Fruit fly (Drosophila melanogaster): ENCODE measurements around the gene Atxn7.
A peak's percentile ranks its signal among the peaks of the same experiment; 100 is the strongest.

Gene Atxn7

DNA sequence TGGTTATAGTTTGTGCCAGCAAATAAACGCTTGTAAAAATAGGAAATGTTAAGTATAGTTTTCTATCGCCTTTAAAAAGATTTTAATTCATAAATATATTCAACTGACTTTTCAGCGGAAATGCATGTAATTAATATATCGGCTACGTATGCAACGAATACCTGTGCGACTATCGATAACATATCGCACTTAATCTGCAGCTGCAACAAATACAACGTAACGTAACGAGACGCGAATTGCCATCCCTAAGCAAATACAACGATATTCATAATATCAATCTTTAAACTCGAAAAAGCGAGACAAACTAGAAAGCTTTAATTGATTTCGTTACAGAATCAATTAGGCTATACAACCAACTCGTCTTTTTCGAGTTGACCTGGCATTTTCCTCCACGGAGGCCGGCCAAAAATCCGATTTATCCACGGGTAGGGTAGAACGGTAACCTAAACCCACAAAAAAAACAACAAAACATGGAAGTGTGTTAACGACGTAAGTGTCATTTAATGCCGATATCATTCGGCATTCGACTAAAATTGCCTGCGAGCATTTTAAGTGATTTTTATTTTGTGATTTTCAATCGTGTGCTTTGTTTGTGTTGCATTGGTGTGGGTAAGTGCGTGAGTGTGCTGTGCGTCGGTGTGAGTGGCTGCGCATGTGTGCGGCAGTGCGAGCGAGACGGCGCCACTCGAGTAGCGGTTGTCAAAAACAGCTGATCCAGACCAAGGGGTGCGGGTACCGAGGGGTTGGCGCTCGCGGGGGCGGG lies at the start of gene Atxn7 (continued):
- TF ChIP-seq sna (GFP tag; IDR thresholded peaks at IDR 0.05; ENCODE audit: partially characterized antibody), result peak; percentile 82
- peak; percentile 84 for TF ChIP-seq CG18619 (GFP tag; optimal IDR thresholded peaks at IDR 0.05)
- TF ChIP-seq CG11085 (GFP tag; IDR thresholded peaks at IDR 0.05), result no peak
- peak; percentile 59; the same call in 1 of the 2 replicates for TF ChIP-seq HLH3B (GFP tag; IDR thresholded peaks at IDR 0.05)
- TF ChIP-seq BtbVII (GFP tag; optimal IDR thresholded peaks at IDR 0.05), result peak; percentile 33
- no peak for TF ChIP-seq fu2 (GFP tag; optimal IDR thresholded peaks at IDR 0.05)
- TF ChIP-seq slou (GFP tag; optimal IDR thresholded peaks at IDR 0.05), result no peak
- TF ChIP-seq CG17612 (GFP tag; IDR thresholded peaks at IDR 0.05), result no peak; the same call in 1 of the 2 replicates
- no peak for TF ChIP-seq fru (optimal IDR thresholded peaks at IDR 0.05)
- peak; percentile 46 for TF ChIP-seq ems (GFP tag; optimal IDR thresholded peaks at IDR 0.05)
- TF ChIP-seq kah (GFP tag; optimal IDR thresholded peaks at IDR 0.05), result peak; percentile 90
- peak; percentile 40 for TF ChIP-seq Sox102F (GFP tag; optimal IDR thresholded peaks at IDR 0.05)
- peak; percentile 74 for TF ChIP-seq Hmr (GFP tag; optimal IDR thresholded peaks at IDR 0.05)
- TF ChIP-seq CG31365 (tag; optimal IDR thresholded peaks at IDR 0.05), result no peak
- TF ChIP-seq CG14441 (GFP tag; IDR thresholded peaks at IDR 0.05), result peak; percentile 63
- TF ChIP-seq sens-2 (GFP tag; IDR thresholded peaks at IDR 0.05), result peak; percentile 50; the same call in 1 of the 2 replicates
- peak; percentile 74 for TF ChIP-seq CG13624 (GFP tag; optimal IDR thresholded peaks at IDR 0.05)
- peak; percentile 42 for TF ChIP-seq Nf-YC (tag; optimal IDR thresholded peaks at IDR 0.05)
- peak; percentile 36; the same call in 1 of the 2 replicates for TF ChIP-seq CG3847 (GFP tag; IDR thresholded peaks at IDR 0.05)
- TF ChIP-seq CG3065 (GFP tag; optimal IDR thresholded peaks at IDR 0.05), result peak; percentile 40
- peak; percentile 93 for TF ChIP-seq sens (GFP tag)
- no peak for TF ChIP-seq Stat92E (GFP tag; optimal IDR thresholded peaks at IDR 0.05)
- TF ChIP-seq Vsx1 (GFP tag; optimal IDR thresholded peaks at IDR 0.05), result peak; percentile 81
- TF ChIP-seq shn (GFP tag; optimal IDR thresholded peaks at IDR 0.05), result peak; percentile 50
- no peak for TF ChIP-seq run (tag; optimal IDR thresholded peaks at IDR 0.05)
- peak; percentile 46 for TF ChIP-seq CG4820 (GFP tag; optimal IDR thresholded peaks at IDR 0.05)
- TF ChIP-seq Rx (GFP tag; IDR thresholded peaks at IDR 0.05), result 0 out of 2 replicates have a peak, but pooled peaks have one; percentile 22
- peak; percentile 63; the same call in 1 of the 3 replicates for TF ChIP-seq ase (GFP tag; IDR thresholded peaks at IDR 0.05)
- TF ChIP-seq gem (tag; optimal IDR thresholded peaks at IDR 0.05), result peak; percentile 55
- peak; percentile 82 for TF ChIP-seq CG14860 (GFP tag; IDR thresholded peaks at IDR 0.05; ENCODE audit: partially characterized antibody)
- TF ChIP-seq Oaz (GFP tag; IDR thresholded peaks at IDR 0.05), result peak; percentile 41
- TF ChIP-seq bcd (GFP tag; optimal IDR thresholded peaks at IDR 0.05), result peak; percentile 80
- peak; percentile 50 for TF ChIP-seq CG6254 (GFP tag; optimal IDR thresholded peaks at IDR 0.05)
- peak; percentile 8; the same call in 1 of the 3 replicates for TF ChIP-seq CG6175 (GFP tag; IDR thresholded peaks at IDR 0.05)
- TF ChIP-seq dimm (GFP tag; IDR thresholded peaks at IDR 0.05), result no peak
- TF ChIP-seq CG12391 (tag; optimal IDR thresholded peaks at IDR 0.05), result peak; percentile 76
- TF ChIP-seq Poxn (GFP tag; IDR thresholded peaks at IDR 0.05), result no peak
- TF ChIP-seq CG3407 (GFP tag; optimal IDR thresholded peaks at IDR 0.05), result peak; percentile 69
- no peak for TF ChIP-seq pum (GFP tag; optimal IDR thresholded peaks at IDR 0.05)
- TF ChIP-seq CG1792 (GFP tag; optimal IDR thresholded peaks at IDR 0.05), result peak; percentile 64
- TF ChIP-seq CG2875 (GFP tag; optimal IDR thresholded peaks at IDR 0.05), result peak; percentile 73
- peak; percentile 40 for TF ChIP-seq CG12744 (GFP tag; optimal IDR thresholded peaks at IDR 0.05)
- TF ChIP-seq zf30C (GFP tag; optimal IDR thresholded peaks at IDR 0.05), result peak; percentile 27
- TF ChIP-seq toy (GFP tag; IDR thresholded peaks at IDR 0.05), result no peak
- TF ChIP-seq phol (tag; optimal IDR thresholded peaks at IDR 0.05), result peak; percentile 68
- peak; percentile 82 for TF ChIP-seq CG10431 (GFP tag; optimal IDR thresholded peaks at IDR 0.05)

All from whole organism, embryonic.